Comparison of ENCODE assay signal across 1 worm cellular context in genomic region chrX:3945681-3946080, ce11.
TF ChIP-seq lines count a peak whose summit lies in the region.

No protein-coding gene starts in this region.

TF ChIP-seq in whole organism, L4 larva, 104 proteins besides CTCF, POLR2A, EP300 and RAD21 (continued from another document):
- TF ChIP-seq lin-38 (GFP tag; IDR thresholded peaks at IDR 0.05; lab: Robert Waterston, UW) (no peak), ZK337.2 (GFP tag; IDR thresholded peaks at IDR 0.05; lab: Robert Waterston, UW) (no peak), ceh-28 (tag; optimal IDR thresholded peaks at IDR 0.05; lab: Kevin White, UChicago) (no peak), pqm-1 (tag; optimal IDR thresholded peaks at IDR 0.05; lab: Kevin White, UChicago) (no peak), php-3 (GFP tag; IDR thresholded peaks at IDR 0.05; lab: Robert Waterston, UW) (0 out of 2 replicates have a peak, but pooled peaks have one; percentile 48), fkh-10 (GFP tag; optimal IDR thresholded peaks at IDR 0.05; lab: Kevin White, UChicago) (no peak), saeg-2 (GFP tag; IDR thresholded peaks at IDR 0.05; lab: Robert Waterston, UW) (no peak), lim-7 (GFP tag; IDR thresholded peaks at IDR 0.05; lab: Robert Waterston, UW) (no peak), daf-8 (GFP tag; IDR thresholded peaks at IDR 0.05; lab: Robert Waterston, UW) (no peak), dpl-1 (GFP tag; optimal IDR thresholded peaks at IDR 0.05; lab: Kevin White, UChicago) (no peak), rbr-2 (tag; optimal IDR thresholded peaks at IDR 0.05; lab: Kevin White, UChicago) (peak; percentile 77), tag-97 (GFP tag; IDR thresholded peaks at IDR 0.05; lab: Robert Waterston, UW) (no peak), arid-1 (GFP tag; conservative IDR thresholded peaks at IDR 0.05; lab: Robert Waterston, UW) (no peak), hmg-1.1 (GFP tag; IDR thresholded peaks at IDR 0.05; lab: Robert Waterston, UW) (peak; percentile 85)
